Worm (Caenorhabditis elegans) whole organism, L1 larva: Measurements from ENCODE around the gene nhr-185.

ENCODE experiments used
- lsy-2 ChIP-seq, 2 experiments: fragments of 150-350 bp; optimal IDR thresholded peaks; 2 replicates each; lab custom pipeline; 2014; ENCODE audit warnings: missing biosample characterization in 2 of 2, missing genetic modification characterization in 2 of 2
- ztf-4 ChIP-seq: fragments of 150-350 bp; optimal IDR thresholded peaks from 2 replicates; lab custom pipeline; 2014; ENCODE audit warnings: missing biosample characterization, missing genetic modification characterization

- TF ChIP-seq lsy-2 (tag; optimal IDR thresholded peaks at IDR 0.05; lab: Kevin White, UChicago), result no peak
- TF ChIP-seq ztf-4 (tag; lab: Kevin White, UChicago), result no peak
Measured at ce11 chrV:3820875-3821274, 26.3 kb downstream of the nhr-185 start.
